Worm (Caenorhabditis elegans) whole organism, young adult: ENCODE results near the gene F18H3.4.

Experiments used
- B0019.2 ChIP-seq: fragments of 200-800 bp; sonication (Bioruptor generic); conservative IDR thresholded peaks from 2 replicates; pipeline ENCODE4 v1.3.6; 2022; ENCODE audit warnings: missing genetic modification reagents, missing genetic modification characterization, missing compliant biosample characterization
- B0035.1 ChIP-seq: sonication (generic microtip); optimal IDR thresholded peaks from 2 replicates; lab custom pipeline; 2016; ENCODE audit warnings: missing genetic modification characterization, mild to moderate bottlenecking, missing compliant biosample characterization, missing genotype, missing genetic modification reagents
- B0261.1 ChIP-seq: sonication (generic microtip); optimal IDR thresholded peaks from 2 replicates; lab custom pipeline; 2016; ENCODE audit warnings: mild to moderate bottlenecking, missing genetic modification characterization, moderate library complexity, missing compliant biosample characterization
- C17E4.6 ChIP-seq: fragments of 200-800 bp; sonication (Bioruptor generic); IDR thresholded peaks from 2 replicates; pipeline ENCODE4 v1.3.6; 2022; ENCODE audit warnings: missing genetic modification reagents, missing genetic modification characterization, missing compliant biosample characterization
- F22D6.2 ChIP-seq: sonication (generic microtip); optimal IDR thresholded peaks from 2 replicates; lab custom pipeline; 2016; ENCODE audit warnings: mild to moderate bottlenecking, missing genetic modification characterization, missing compliant biosample characterization
- F39B2.1 ChIP-seq: fragments of 200-800 bp; sonication (Bioruptor generic); IDR thresholded peaks from 2 replicates; pipeline ENCODE4 v1.3.6; 2022; ENCODE audit warnings: missing genetic modification reagents, missing genetic modification characterization, missing compliant biosample characterization
- F49E8.2 ChIP-seq: sonication (generic microtip); optimal IDR thresholded peaks from 3 replicates; lab custom pipeline; 2017; ENCODE audit warnings: missing genetic modification characterization, mild to moderate bottlenecking, missing compliant biosample characterization, antibody characterized with exemption, moderate library complexity; ENCODE audit not compliant: insufficient read depth
- T26A5.8 ChIP-seq: sonication (generic microtip); optimal IDR thresholded peaks from 2 replicates; lab custom pipeline; 2016; ENCODE audit warnings: missing genetic modification characterization, missing compliant biosample characterization
- Y67H2A.10 ChIP-seq: fragments of 200-800 bp; sonication (Bioruptor generic); conservative IDR thresholded peaks from 2 replicates; pipeline ENCODE4 v1.3.6; 2022; ENCODE audit warnings: missing genetic modification reagents, missing genetic modification characterization, missing compliant biosample characterization
- ZK185.1 ChIP-seq: sonication (generic microtip); optimal IDR thresholded peaks from 2 replicates; lab custom pipeline; 2016; ENCODE audit warnings: mild to moderate bottlenecking, missing genetic modification characterization, missing compliant biosample characterization; ENCODE audit not compliant: poor library complexity, severe bottlenecking
- aptf-2 ChIP-seq: fragments of 200-800 bp; sonication (Bioruptor generic); conservative IDR thresholded peaks from 2 replicates; pipeline ENCODE4 v1.3.6; 2022; ENCODE audit warnings: missing genetic modification reagents, missing genetic modification characterization, missing compliant biosample characterization
- aptf-3 ChIP-seq: fragments of 200-800 bp; sonication (Bioruptor generic); IDR thresholded peaks from 2 replicates; pipeline ENCODE4 v1.3.6; 2022; ENCODE audit warnings: missing genetic modification characterization, missing compliant biosample characterization
- attf-3 ChIP-seq: fragments of 200-800 bp; sonication (Bioruptor generic); conservative IDR thresholded peaks from 2 replicates; pipeline ENCODE4 v1.3.6; 2022; ENCODE audit warnings: missing genetic modification reagents, missing genetic modification characterization, missing compliant biosample characterization
- bed-1 ChIP-seq: fragments of 200-800 bp; sonication (Bioruptor generic); IDR thresholded peaks from 2 replicates; pipeline ENCODE4 v1.3.6; 2022; ENCODE audit warnings: missing genetic modification reagents, missing genetic modification characterization, missing compliant biosample characterization
- cebp-2 ChIP-seq: fragments of 200-800 bp; sonication (Bioruptor generic); IDR thresholded peaks from 2 replicates; pipeline ENCODE4 v1.3.6; 2022; ENCODE audit warnings: missing genetic modification characterization, missing compliant biosample characterization
- ceh-100 ChIP-seq: fragments of 200-800 bp; sonication (Bioruptor generic); IDR thresholded peaks from 2 replicates; pipeline ENCODE4 v1.3.6; 2022; ENCODE audit warnings: missing genetic modification reagents, missing genetic modification characterization, missing compliant biosample characterization
- ceh-79 ChIP-seq: sonication (generic microtip); optimal IDR thresholded peaks from 2 replicates; lab custom pipeline; 2017; ENCODE audit warnings: mild to moderate bottlenecking, missing genetic modification characterization, missing compliant biosample characterization
- egrh-3 ChIP-seq: fragments of 200-800 bp; sonication (Bioruptor generic); IDR thresholded peaks from 2 replicates; pipeline ENCODE4 v1.3.6; 2022; ENCODE audit warnings: missing genetic modification reagents, missing genetic modification characterization, missing compliant biosample characterization
- ekl-4 ChIP-seq: fragments of 200-800 bp; sonication (Bioruptor generic); IDR thresholded peaks from 2 replicates; pipeline ENCODE4 v1.3.6; 2022; ENCODE audit warnings: missing genetic modification reagents, missing genetic modification characterization, missing compliant biosample characterization
- him-1 ChIP-seq: sonication (generic microtip); optimal IDR thresholded peaks from 2 replicates; lab custom pipeline; 2016; ENCODE audit warnings: missing genotype, missing genetic modification reagents, missing genetic modification characterization, missing compliant biosample characterization
- hmg-1.2 ChIP-seq: fragments of 200-800 bp; sonication (Bioruptor generic); IDR thresholded peaks from 2 replicates; pipeline ENCODE4 v1.3.6; 2022; ENCODE audit warnings: missing genetic modification reagents, missing genetic modification characterization, missing compliant biosample characterization
- hmg-20 ChIP-seq: fragments of 200-800 bp; sonication (Bioruptor generic); IDR thresholded peaks from 2 replicates; pipeline ENCODE4 v1.3.6; 2022; ENCODE audit warnings: missing genetic modification reagents, missing genetic modification characterization, missing compliant biosample characterization
- hrde-1 ChIP-seq: sonication (generic microtip); optimal IDR thresholded peaks from 2 replicates; lab custom pipeline; 2016; ENCODE audit warnings: missing genetic modification characterization, mild to moderate bottlenecking, missing compliant biosample characterization, moderate library complexity, missing genotype, missing genetic modification reagents, borderline replicate concordance
- lag-1 ChIP-seq: fragments of 200-800 bp; sonication (Bioruptor generic); IDR thresholded peaks from 2 replicates; pipeline ENCODE4 v1.3.6; 2022; ENCODE audit warnings: missing genetic modification reagents, missing genetic modification characterization, missing compliant biosample characterization
- lin-54 ChIP-seq: fragments of 200-800 bp; sonication (Bioruptor generic); optimal IDR thresholded peaks from 2 replicates; lab custom pipeline; 2018; ENCODE audit warnings: mild to moderate bottlenecking, missing genetic modification characterization, missing compliant biosample characterization
- lir-1 ChIP-seq: fragments of 200-800 bp; sonication (Bioruptor generic); conservative IDR thresholded peaks from 2 replicates; pipeline ENCODE4 v1.3.6; 2022; ENCODE audit warnings: missing genetic modification reagents, missing genetic modification characterization, missing compliant biosample characterization
- lsy-27 ChIP-seq: sonication (generic microtip); optimal IDR thresholded peaks from 2 replicates; lab custom pipeline; 2017; ENCODE audit warnings: missing genetic modification characterization, mild to moderate bottlenecking, missing compliant biosample characterization, antibody characterized with exemption, missing genotype, borderline replicate concordance; ENCODE audit not compliant: insufficient read depth
- madf-10 ChIP-seq: sonication (generic microtip); optimal IDR thresholded peaks from 2 replicates; lab custom pipeline; 2016; ENCODE audit warnings: mild to moderate bottlenecking, missing genetic modification characterization, missing compliant biosample characterization
- mcd-1 ChIP-seq: fragments of 200-800 bp; sonication (Bioruptor generic); IDR thresholded peaks from 2 replicates; pipeline ENCODE4 v1.3.6; 2022; ENCODE audit warnings: missing genetic modification reagents, missing genetic modification characterization, missing compliant biosample characterization
- mel-28 ChIP-seq: sonication (generic microtip); optimal IDR thresholded peaks from 2 replicates; lab custom pipeline; 2016; ENCODE audit warnings: borderline replicate concordance, mild to moderate bottlenecking, missing genetic modification characterization, missing compliant biosample characterization
- mxl-1 ChIP-seq: sonication (generic microtip); optimal IDR thresholded peaks from 2 replicates; lab custom pipeline; 2016; ENCODE audit warnings: missing genetic modification characterization, missing compliant biosample characterization
- nhr-120 ChIP-seq: fragments of 200-800 bp; sonication (Bioruptor generic); IDR thresholded peaks from 2 replicates; pipeline ENCODE4 v1.3.6; 2022; ENCODE audit warnings: missing genetic modification characterization, missing compliant biosample characterization
- nhr-80 ChIP-seq: sonication (generic microtip); optimal IDR thresholded peaks from 2 replicates; lab custom pipeline; 2016; ENCODE audit warnings: missing genetic modification characterization, missing compliant biosample characterization
- nhr-90 ChIP-seq: sonication (generic microtip); optimal IDR thresholded peaks from 2 replicates; lab custom pipeline; 2016; ENCODE audit warnings: missing genotype, mild to moderate bottlenecking, missing genetic modification characterization, missing compliant biosample characterization
- pha-4 ChIP-seq: fragments of 150-350 bp; sonication (generic microtip); optimal IDR thresholded peaks from 2 replicates; lab custom pipeline; 2014; ENCODE audit warnings: missing biosample characterization, missing genetic modification reagents, missing genetic modification characterization
- rcor-1 ChIP-seq: fragments of 200-800 bp; sonication (Bioruptor generic); IDR thresholded peaks from 2 replicates; pipeline ENCODE4 v1.3.6; 2022; ENCODE audit warnings: missing genetic modification reagents, missing genetic modification characterization, missing compliant biosample characterization
- rec-8 ChIP-seq, 2 experiments: sonication (generic microtip); optimal IDR thresholded peaks; 2 replicates each; lab custom pipeline; 2016; ENCODE audit warnings: mild to moderate bottlenecking in 2 of 2, missing genetic modification characterization in 2 of 2, missing genetic modification reagents in 2 of 2, missing genotype in 2 of 2, missing biosample characterization in 1 of 2, missing compliant biosample characterization in 1 of 2, moderate library complexity in 1 of 2
- repo-1 ChIP-seq: sonication (generic microtip); optimal IDR thresholded peaks from 2 replicates; lab custom pipeline; 2017; ENCODE audit warnings: mild to moderate bottlenecking, missing genetic modification characterization, missing compliant biosample characterization
- snpc-1.1 ChIP-seq: sonication (generic microtip); optimal IDR thresholded peaks from 2 replicates; lab custom pipeline; 2017; ENCODE audit warnings: missing genetic modification characterization, mild to moderate bottlenecking, missing compliant biosample characterization, antibody characterized with exemption, moderate library complexity, missing genotype, missing genetic modification reagents; ENCODE audit not compliant: insufficient read depth
- snpc-3.4 ChIP-seq: sonication (generic microtip); optimal IDR thresholded peaks from 2 replicates; lab custom pipeline; 2017; ENCODE audit warnings: missing genetic modification characterization, mild to moderate bottlenecking, missing compliant biosample characterization, antibody characterized with exemption, moderate library complexity, missing genotype, missing genetic modification reagents
- snpc-4 ChIP-seq, 5 experiments: fragments of 150-350 bp in 1 of 5; sonication (generic microtip) in 4 of 5; optimal IDR thresholded peaks; 2 replicates each; lab custom pipeline; 2014 to 2018; ENCODE audit warnings: missing genetic modification characterization in 5 of 5, missing biosample characterization in 3 of 5, antibody characterized with exemption in 2 of 5, mild to moderate bottlenecking in 2 of 5, missing compliant biosample characterization in 2 of 5, missing genotype in 2 of 5, moderate library complexity in 2 of 5, missing genetic modification reagents in 1 of 5
- somi-1 ChIP-seq: fragments of 200-800 bp; sonication (Bioruptor generic); optimal IDR thresholded peaks from 2 replicates; lab custom pipeline; 2018; ENCODE audit warnings: mild to moderate bottlenecking, missing genetic modification characterization, missing compliant biosample characterization
- sptf-2 ChIP-seq: fragments of 200-800 bp; sonication (Bioruptor generic); optimal IDR thresholded peaks from 2 replicates; lab custom pipeline; 2018; ENCODE audit warnings: mild to moderate bottlenecking, missing genetic modification characterization, missing compliant biosample characterization
- xnd-1 ChIP-seq: sonication (generic microtip); optimal IDR thresholded peaks from 2 replicates; lab custom pipeline; 2016; ENCODE audit warnings: missing genotype, missing genetic modification reagents, missing genetic modification characterization, missing compliant biosample characterization
- ztf-18 ChIP-seq: sonication (generic microtip); optimal IDR thresholded peaks from 2 replicates; lab custom pipeline; 2016; ENCODE audit warnings: missing genotype, mild to moderate bottlenecking, missing genetic modification characterization, missing compliant biosample characterization
- ztf-6 ChIP-seq: fragments of 200-800 bp; sonication (Bioruptor generic); IDR thresholded peaks from 2 replicates; pipeline ENCODE4 v1.3.6; 2022; ENCODE audit warnings: missing genetic modification reagents, missing genetic modification characterization, missing compliant biosample characterization

The F18H3.4 gene

DNA sequence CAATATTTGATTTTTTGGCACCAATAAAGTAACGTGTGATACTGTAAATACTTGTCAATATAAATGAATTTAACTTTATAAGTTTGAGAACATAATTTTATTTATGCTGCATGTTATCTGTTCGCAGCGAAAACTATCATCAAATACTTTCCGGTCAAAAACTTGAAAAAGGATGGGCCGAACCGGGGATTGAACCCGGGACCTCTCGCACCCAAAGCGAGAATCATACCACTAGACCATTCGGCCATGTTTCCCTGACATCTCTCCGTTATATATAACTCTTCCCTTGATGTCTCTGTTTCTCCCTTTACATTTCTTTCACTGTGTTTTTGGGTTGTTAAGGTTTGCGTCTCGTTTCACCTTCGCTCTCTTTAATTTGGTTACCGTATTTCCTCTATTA is 17.1 kb upstream of the F18H3.4 start (continued):
- no peak for TF ChIP-seq F49E8.2 (tag; lab: Kevin White, UChicago)
- TF ChIP-seq hmg-20 (GFP tag; lab: Robert Waterston, UW): peak; percentile 34; the same call in 1 of the 2 replicates
- TF ChIP-seq aptf-2 (GFP tag; lab: Robert Waterston, UW): no peak
- peak; percentile 67 for TF ChIP-seq ztf-18 (tag; lab: Kevin White, UChicago)
- peak; percentile 79 for TF ChIP-seq madf-10 (tag; lab: Kevin White, UChicago)
- TF ChIP-seq egrh-3 (GFP tag; lab: Robert Waterston, UW): no peak
- TF ChIP-seq bed-1 (GFP tag; lab: Robert Waterston, UW): no peak
- TF ChIP-seq ceh-100 (GFP tag; lab: Robert Waterston, UW): 0 out of 2 replicates have a peak, but pooled peaks have one; percentile 26
- TF ChIP-seq cebp-2 (GFP tag; lab: Robert Waterston, UW): peak; percentile 93
- TF ChIP-seq xnd-1: no peak
- TF ChIP-seq mel-28 (tag; lab: Kevin White, UChicago): no peak
- TF ChIP-seq snpc-1.1 (tag; lab: Kevin White, UChicago): peak; percentile 19
- peak; percentile 50 for TF ChIP-seq mxl-1 (tag; lab: Kevin White, UChicago)
- no peak for TF ChIP-seq sptf-2 (GFP tag; lab: Kevin White, UChicago)
- peak; percentile 92 for TF ChIP-seq nhr-90 (tag; lab: Kevin White, UChicago)
- peak; percentile 4 for TF ChIP-seq F22D6.2 (tag; lab: Kevin White, UChicago)
- TF ChIP-seq lir-1 (GFP tag; lab: Robert Waterston, UW): no peak
- 0 out of 2 replicates have a peak, but pooled peaks have one; percentile 42 for TF ChIP-seq aptf-3 (GFP tag; lab: Robert Waterston, UW)
- no peak for TF ChIP-seq ztf-6 (GFP tag; lab: Robert Waterston, UW)
- TF ChIP-seq ceh-79: peak; percentile 6
- TF ChIP-seq lag-1 (GFP tag; lab: Robert Waterston, UW): no peak
- no peak for TF ChIP-seq T26A5.8 (tag; lab: Kevin White, UChicago)
- TF ChIP-seq B0035.1 (tag; lab: Kevin White, UChicago): no peak
- TF ChIP-seq attf-3: peak; percentile 57
- TF ChIP-seq rcor-1: peak; percentile 71
- TF ChIP-seq repo-1 (tag; lab: Kevin White, UChicago): peak; percentile 34
- peak; percentile 88 for TF ChIP-seq ZK185.1 (tag; lab: Kevin White, UChicago)
- peak; percentile 59 for TF ChIP-seq mcd-1 (GFP tag; lab: Robert Waterston, UW)
- no peak for TF ChIP-seq B0019.2 (GFP tag; lab: Robert Waterston, UW)
- TF ChIP-seq lsy-27 (tag; lab: Kevin White, UChicago): no peak
- TF ChIP-seq somi-1 (GFP tag; lab: Kevin White, UChicago): peak; percentile 62
- TF ChIP-seq rec-8 (tag; optimal IDR thresholded peaks at IDR 0.05; lab: Kevin White, UChicago): peak; percentile 51 to 70
- peak; percentile 64 for TF ChIP-seq snpc-4 (GFP tag; optimal IDR thresholded peaks at IDR 0.05; lab: Kevin White, UChicago)
- TF ChIP-seq snpc-4 (tag; optimal IDR thresholded peaks at IDR 0.05; lab: Kevin White, UChicago): peak; percentile 55 to 82 (median 74)
- TF ChIP-seq C17E4.6 (GFP tag; lab: Robert Waterston, UW): 0 out of 2 replicates have a peak, but pooled peaks have one; percentile 9
- TF ChIP-seq ekl-4 (GFP tag; lab: Robert Waterston, UW): no peak
- no peak; the same call in 1 of the 2 replicates for TF ChIP-seq Y67H2A.10 (GFP tag; lab: Robert Waterston, UW)
- 0 out of 2 replicates have a peak, but pooled peaks have one; percentile 68 for TF ChIP-seq nhr-120 (GFP tag; lab: Robert Waterston, UW)
- TF ChIP-seq pha-4 (tag; lab: Kevin White, UChicago): no peak
- TF ChIP-seq F39B2.1 (GFP tag; lab: Robert Waterston, UW): no peak
- TF ChIP-seq him-1 (tag; lab: Kevin White, UChicago): peak; percentile 92
- TF ChIP-seq nhr-80: peak; percentile 25
- peak; percentile 49 for TF ChIP-seq hrde-1 (tag; lab: Kevin White, UChicago)
- TF ChIP-seq hmg-1.2 (GFP tag; lab: Robert Waterston, UW): peak; percentile 71
- peak; percentile 73 for TF ChIP-seq snpc-3.4
- TF ChIP-seq B0261.1: peak; percentile 87
- TF ChIP-seq lin-54 (GFP tag; lab: Kevin White, UChicago): peak; percentile 35
